Worm (Caenorhabditis elegans) whole organism, mixed stage, embryonic: Measurements from ENCODE around the gene F53C11.1.

Experiments used
- blmp-1 ChIP-seq: fragments of 150-350 bp; optimal IDR thresholded peaks from 2 replicates; lab custom pipeline; 2014; ENCODE audit warnings: missing biosample characterization, missing genetic modification characterization
- elt-1 ChIP-seq: sonication (generic microtip); optimal IDR thresholded peaks from 2 replicates; lab custom pipeline; 2017; ENCODE audit warnings: missing genetic modification characterization, mild to moderate bottlenecking, missing compliant biosample characterization, antibody characterized with exemption, moderate library complexity, borderline replicate concordance; ENCODE audit not compliant: insufficient read depth
- lin-13 ChIP-seq: fragments of 150-350 bp; optimal IDR thresholded peaks from 2 replicates; lab custom pipeline; 2014; ENCODE audit warnings: missing biosample characterization, missing genetic modification characterization
- lin-32 ChIP-seq: fragments of 200-800 bp; sonication (Bioruptor generic); optimal IDR thresholded peaks from 2 replicates; lab custom pipeline; 2018; ENCODE audit warnings: mild to moderate bottlenecking, missing genetic modification characterization, missing compliant biosample characterization
- lsy-2 ChIP-seq: fragments of 150-350 bp; optimal IDR thresholded peaks from 2 replicates; lab custom pipeline; 2014; ENCODE audit warnings: missing biosample characterization, missing genetic modification characterization
- mep-1 ChIP-seq: fragments of 150-350 bp; optimal IDR thresholded peaks from 2 replicates; lab custom pipeline; 2017; ENCODE audit warnings: missing biosample characterization, missing genetic modification reagents, missing genetic modification characterization, inconsistent platforms
- nhr-76 ChIP-seq: sonication (generic microtip); optimal IDR thresholded peaks from 2 replicates; lab custom pipeline; 2017; ENCODE audit warnings: missing biosample characterization, missing genetic modification characterization
- snpc-4 ChIP-seq: fragments of 150-350 bp; optimal IDR thresholded peaks from 2 replicates; lab custom pipeline; 2014; ENCODE audit warnings: missing biosample characterization, missing genetic modification characterization
- sptf-1 ChIP-seq: sonication (generic microtip); optimal IDR thresholded peaks from 2 replicates; lab custom pipeline; 2017; ENCODE audit warnings: mild to moderate bottlenecking, missing genetic modification characterization, moderate library complexity, missing compliant biosample characterization
- unc-39 ChIP-seq: fragments of 150-350 bp; optimal IDR thresholded peaks from 2 replicates; lab custom pipeline; 2014; ENCODE audit warnings: missing biosample characterization, missing genetic modification characterization
- ztf-11 ChIP-seq: fragments of 150-350 bp; optimal IDR thresholded peaks from 2 replicates; lab custom pipeline; 2014; ENCODE audit warnings: missing biosample characterization, missing genetic modification characterization

ce11 chrV:13807232-13807631, 31.6 kb downstream of the F53C11.1 start, which contains the start of gene swan-1:
- TF ChIP-seq ztf-11 (tag; lab: Kevin White, UChicago): no peak
- TF ChIP-seq lin-32 (GFP tag; lab: Kevin White, UChicago): no peak
- no peak for TF ChIP-seq blmp-1
- no peak for TF ChIP-seq nhr-76 (tag; lab: Kevin White, UChicago)
- no peak for TF ChIP-seq elt-1 (tag; lab: Kevin White, UChicago)
- TF ChIP-seq sptf-1 (tag; lab: Kevin White, UChicago): no peak
- TF ChIP-seq snpc-4: no peak
- no peak for TF ChIP-seq lin-13
- no peak for TF ChIP-seq unc-39 (tag; lab: Kevin White, UChicago)
- TF ChIP-seq lsy-2 (tag; lab: Kevin White, UChicago): no peak
- no peak for TF ChIP-seq mep-1 (tag; lab: Kevin White, UChicago)
